Worm (Caenorhabditis elegans): ENCODE measurements around the gene B0252.8.
A peak's percentile ranks its signal among the peaks of the same experiment; 100 is the strongest.

Gene B0252.8

DNA sequence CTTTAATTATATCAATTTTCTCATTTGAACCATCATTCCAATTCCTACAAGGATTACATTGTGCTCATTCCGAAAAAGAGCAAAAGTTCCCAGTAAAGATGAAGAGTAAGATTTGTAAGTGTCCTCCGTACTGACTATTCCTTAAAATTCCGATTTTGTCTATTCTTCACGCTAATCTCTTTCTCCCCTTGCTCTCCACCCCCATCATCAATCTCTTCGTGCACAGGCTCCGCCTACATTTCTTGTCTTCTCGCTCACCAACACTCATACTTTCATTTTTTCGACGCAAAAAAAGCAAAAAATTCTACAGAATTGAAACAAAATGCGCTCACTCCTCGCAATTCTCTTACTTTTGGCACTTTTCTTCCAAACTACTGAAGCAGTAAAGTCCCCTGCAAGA is at the start of gene B0252.8:
Gene B0252.8 (plus strand): TSS at position 292 of the 400 bp plus-strand sequence.
- TF ChIP-seq him-1 (tag; optimal IDR thresholded peaks at IDR 0.05) = no peak
- TF ChIP-seq dao-5 (tag; optimal IDR thresholded peaks at IDR 0.05) = no peak
- TF ChIP-seq W03F9.2 (tag; optimal IDR thresholded peaks at IDR 0.05) = no peak

DNA sequence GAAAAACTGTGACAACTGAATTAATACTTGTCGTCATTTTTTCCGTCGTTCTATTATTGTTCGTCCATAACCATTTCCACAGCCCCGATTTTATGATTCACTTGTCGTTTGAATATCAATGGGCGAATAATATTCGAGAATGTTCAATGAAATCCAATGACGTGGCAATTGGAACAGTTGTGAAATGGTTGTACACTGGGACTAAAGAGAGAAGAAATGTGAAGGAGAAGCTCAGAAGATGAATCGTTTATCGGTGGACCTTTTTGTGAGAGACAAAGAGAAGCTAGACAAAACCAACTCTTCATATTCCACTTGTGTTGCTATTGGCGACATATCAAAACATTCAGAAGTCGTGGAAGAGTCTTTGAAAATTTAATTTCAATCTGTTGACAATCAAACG is 45.2 kb upstream of the B0252.8 start, which contains the start of gene clhm-1:
Gene clhm-1 (minus strand): TSS at position 207 of the 400 bp plus-strand sequence.
- no peak for TF ChIP-seq W03F9.2 (tag; optimal IDR thresholded peaks at IDR 0.05)
- no peak for TF ChIP-seq dao-5 (tag; optimal IDR thresholded peaks at IDR 0.05)
- TF ChIP-seq him-1 (tag; optimal IDR thresholded peaks at IDR 0.05) = no peak

DNA sequence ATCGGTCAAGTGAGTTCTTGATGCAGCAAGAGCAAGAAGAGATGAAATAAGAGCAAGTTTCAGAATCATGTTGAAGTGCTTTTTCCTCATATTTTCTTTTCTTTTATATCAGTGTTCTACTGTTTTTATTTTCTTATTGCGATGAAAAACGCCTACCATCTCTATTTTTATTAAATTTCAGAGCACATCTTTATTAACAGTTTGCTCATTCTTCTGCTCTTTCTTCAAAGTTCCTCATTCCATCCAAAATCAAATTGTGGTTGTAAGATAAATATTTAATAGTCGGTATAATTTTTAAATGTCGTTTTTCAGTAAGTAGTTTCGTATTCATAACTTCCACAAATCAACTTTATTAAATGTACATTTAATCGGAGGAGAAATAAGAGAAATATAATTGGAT is 43.5 kb upstream of the B0252.8 start, which contains the start of gene C44B7.5:
Gene C44B7.5 (minus strand): TSS at position 101 of the 400 bp plus-strand sequence.
- TF ChIP-seq dao-5 (tag; optimal IDR thresholded peaks at IDR 0.05) (no peak), W03F9.2 (tag; optimal IDR thresholded peaks at IDR 0.05) (no peak), him-1 (tag; optimal IDR thresholded peaks at IDR 0.05) (no peak)

DNA sequence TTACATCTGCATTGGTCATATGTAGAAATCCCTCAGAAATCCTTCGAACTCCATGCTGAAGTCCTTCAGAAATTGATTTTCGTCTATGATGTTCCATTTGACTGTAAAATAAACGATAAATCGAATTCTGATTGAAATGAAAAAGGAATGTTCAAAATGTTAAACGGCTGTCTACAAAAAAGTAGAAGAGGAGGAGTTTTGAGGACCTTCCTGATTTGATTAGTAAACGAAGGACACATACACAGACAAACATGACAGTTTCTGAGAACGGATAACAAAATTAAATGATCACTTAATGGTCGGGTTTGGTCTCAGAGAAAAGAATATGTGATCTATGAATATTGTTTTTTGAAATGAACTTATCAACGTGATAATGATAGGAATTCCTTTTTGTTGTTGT is 39.0 kb upstream of the B0252.8 start, which contains the start of gene slc-36.5:
Gene slc-36.5 (minus strand): TSS at position 101 of the 400 bp plus-strand sequence.
- TF ChIP-seq him-1 (tag; optimal IDR thresholded peaks at IDR 0.05) = no peak
- no peak for TF ChIP-seq W03F9.2 (tag; optimal IDR thresholded peaks at IDR 0.05)
- TF ChIP-seq dao-5 (tag; optimal IDR thresholded peaks at IDR 0.05) = no peak

DNA sequence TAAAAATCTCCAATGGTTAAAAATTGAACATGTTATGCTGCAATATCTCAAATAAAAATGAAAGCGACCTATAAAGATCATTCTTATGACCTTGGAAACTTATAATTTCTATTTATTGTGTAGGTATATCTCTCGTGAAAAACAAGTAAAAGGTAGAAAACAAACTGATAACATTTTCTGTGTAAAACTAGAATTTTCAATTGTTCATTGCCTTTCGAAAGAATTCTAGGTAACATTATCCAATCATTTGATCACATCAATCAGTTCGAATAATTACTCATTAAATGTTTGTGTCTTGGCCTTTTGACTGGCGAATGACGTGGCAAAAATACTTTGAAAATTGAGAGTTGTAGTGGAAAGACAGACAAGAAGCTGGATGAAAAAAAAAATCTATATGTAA is 38.1 kb upstream of the B0252.8 start:
- TF ChIP-seq W03F9.2 (tag; optimal IDR thresholded peaks at IDR 0.05) (no peak), dao-5 (tag; optimal IDR thresholded peaks at IDR 0.05) (no peak), him-1 (tag; optimal IDR thresholded peaks at IDR 0.05) (no peak)

DNA sequence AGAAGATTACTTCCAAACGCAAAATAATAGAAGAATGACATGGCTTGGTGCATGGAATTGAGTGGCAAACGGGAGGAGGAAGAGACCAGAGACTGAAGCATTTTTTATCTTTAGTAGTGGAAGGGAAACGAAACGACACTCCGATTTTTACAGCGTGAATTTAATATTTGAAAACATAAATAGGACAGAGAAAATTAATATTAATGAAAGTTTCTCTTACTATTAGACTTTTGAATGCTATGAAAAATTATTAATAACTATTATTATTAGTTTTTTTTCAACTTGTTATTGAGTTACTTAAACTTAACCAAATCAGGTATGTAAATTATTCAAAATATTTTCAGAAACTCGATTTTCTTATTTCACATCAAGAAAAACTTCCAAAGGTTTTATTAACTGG is 35.9 kb upstream of the B0252.8 start, which contains the start of gene C44B7.7:
Gene C44B7.7 (minus strand): TSS at position 101 of the 400 bp plus-strand sequence.
- TF ChIP-seq dao-5 (tag; optimal IDR thresholded peaks at IDR 0.05) (no peak), W03F9.2 (tag; optimal IDR thresholded peaks at IDR 0.05) (no peak), him-1 (tag; optimal IDR thresholded peaks at IDR 0.05) (no peak)

DNA sequence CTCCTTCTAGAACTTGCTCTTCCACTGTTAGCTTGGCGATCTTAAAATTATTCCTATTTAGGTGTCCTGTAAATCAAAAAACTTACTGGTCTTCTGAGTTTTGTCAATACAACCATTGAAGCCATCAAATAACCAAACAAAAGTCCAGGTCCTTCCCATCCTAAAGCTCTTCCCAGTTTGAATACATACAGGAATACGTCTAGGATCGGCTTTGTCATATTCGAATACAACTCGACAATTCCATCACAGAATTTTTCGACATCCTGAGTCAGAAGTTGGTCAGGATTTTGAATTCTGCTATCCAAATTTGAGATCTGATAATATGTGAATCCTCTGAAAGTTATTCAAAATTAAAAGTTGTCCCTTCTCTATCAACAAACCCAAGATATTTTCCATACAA is 33.6 kb upstream of the B0252.8 start:
- TF ChIP-seq him-1 (tag; optimal IDR thresholded peaks at IDR 0.05) (no peak), W03F9.2 (tag; optimal IDR thresholded peaks at IDR 0.05) (no peak), dao-5 (tag; optimal IDR thresholded peaks at IDR 0.05) (no peak)

DNA sequence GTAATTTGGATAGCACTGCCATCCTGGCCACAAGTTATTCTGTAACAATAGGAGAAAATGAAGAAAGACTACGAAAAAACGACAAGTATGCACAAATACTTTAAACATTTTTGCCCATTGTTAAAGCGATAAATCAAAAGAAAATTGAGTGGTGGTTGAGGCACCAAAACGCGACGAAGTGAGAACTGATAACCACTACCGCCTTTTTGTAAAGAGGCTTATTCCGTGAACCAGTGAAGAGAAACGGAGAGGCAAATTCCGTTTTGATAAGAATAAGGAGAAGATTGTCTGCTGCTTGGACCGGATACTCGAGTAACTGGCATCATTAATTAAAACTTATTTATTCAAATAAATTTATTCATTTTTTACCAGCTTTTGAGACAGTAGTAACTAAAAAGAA is 32.2 kb upstream of the B0252.8 start, which contains the start of gene pmp-1:
Gene pmp-1 (minus strand): TSS at position 39 of the 400 bp plus-strand sequence.
- TF ChIP-seq him-1 (tag; optimal IDR thresholded peaks at IDR 0.05) = no peak
- no peak for TF ChIP-seq W03F9.2 (tag; optimal IDR thresholded peaks at IDR 0.05)
- TF ChIP-seq dao-5 (tag; optimal IDR thresholded peaks at IDR 0.05) = no peak

DNA sequence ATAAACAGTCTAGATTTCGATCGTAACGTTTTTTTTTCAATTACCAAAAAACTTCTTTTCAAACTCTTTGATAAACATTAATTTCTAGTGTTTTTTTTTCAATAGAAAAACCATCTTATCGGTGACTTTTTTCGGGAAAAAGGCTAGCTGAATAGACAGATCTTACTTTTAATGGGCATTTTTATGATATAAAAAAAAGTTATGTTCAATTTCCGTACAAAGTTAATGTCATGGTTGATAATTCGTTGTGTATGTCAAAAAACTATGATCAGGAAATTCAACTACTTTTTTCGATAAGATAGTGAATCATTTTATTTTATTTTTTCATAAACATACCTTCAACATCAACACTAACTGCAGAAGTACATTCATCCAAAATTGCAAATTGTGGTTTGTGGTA is 31.4 kb upstream of the B0252.8 start:
- TF ChIP-seq him-1 (tag; optimal IDR thresholded peaks at IDR 0.05) = no peak

DNA sequence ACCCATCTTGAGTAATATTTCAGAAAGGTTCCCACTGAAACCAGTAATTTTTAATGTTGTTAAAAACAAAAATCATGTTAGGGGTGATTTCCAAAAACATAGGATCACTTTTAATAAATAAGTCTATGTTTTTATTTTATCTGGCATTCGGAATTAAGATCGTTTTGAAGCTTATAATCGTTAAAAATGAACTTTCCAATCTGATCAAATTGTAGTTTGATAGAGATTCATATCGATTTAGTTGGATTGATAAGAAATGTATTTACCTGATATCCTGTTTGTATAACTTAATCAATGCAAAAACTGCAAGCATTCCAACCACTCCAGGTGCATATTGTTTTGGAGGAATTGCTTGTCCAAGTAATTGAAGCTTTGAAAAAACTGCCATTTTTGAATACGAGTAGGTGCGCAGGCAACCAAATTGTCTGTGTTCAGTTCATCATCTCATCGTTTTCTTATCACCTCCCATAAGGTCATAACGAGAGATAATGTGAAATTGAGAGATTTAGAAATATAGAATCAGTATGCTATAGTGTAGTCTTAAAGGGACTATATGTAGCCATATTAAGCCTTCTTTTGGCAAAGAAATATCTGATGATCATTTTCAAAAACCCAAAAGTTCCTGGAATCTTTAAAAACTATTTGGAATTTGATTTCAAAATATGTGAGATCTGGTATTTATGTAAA is 28.5 kb upstream of the B0252.8 start, which contains the start of gene pmp-2:
Gene pmp-2 (minus strand): TSS at position 487 of the 687 bp plus-strand sequence.
- TF ChIP-seq dao-5 (tag; optimal IDR thresholded peaks at IDR 0.05) (no peak), W03F9.2 (tag; optimal IDR thresholded peaks at IDR 0.05) (no peak), him-1 (tag; optimal IDR thresholded peaks at IDR 0.05) (no peak)

DNA sequence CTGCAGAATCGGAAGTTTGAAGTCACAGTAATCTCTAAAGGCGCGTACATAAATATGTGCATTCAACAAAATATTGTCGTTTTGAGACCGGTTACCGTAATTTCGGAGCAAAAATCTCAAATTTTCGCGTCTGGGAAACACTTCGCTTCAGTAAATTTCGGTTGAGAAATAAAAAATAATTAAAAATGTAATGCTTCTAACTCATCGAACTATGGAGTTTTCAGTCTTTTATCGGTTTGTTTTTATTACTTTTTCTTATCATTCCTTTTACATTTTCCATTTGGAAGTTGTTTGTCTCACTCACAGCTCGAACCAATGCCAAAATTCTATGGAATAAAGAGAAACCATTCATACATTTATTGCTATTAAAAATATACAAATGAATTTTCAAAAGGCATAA is 27.8 kb upstream of the B0252.8 start:
- TF ChIP-seq W03F9.2 (tag; optimal IDR thresholded peaks at IDR 0.05) = peak; percentile 37
- TF ChIP-seq dao-5 (tag; optimal IDR thresholded peaks at IDR 0.05) = no peak
- TF ChIP-seq him-1 (tag; optimal IDR thresholded peaks at IDR 0.05) = peak; percentile 11

DNA sequence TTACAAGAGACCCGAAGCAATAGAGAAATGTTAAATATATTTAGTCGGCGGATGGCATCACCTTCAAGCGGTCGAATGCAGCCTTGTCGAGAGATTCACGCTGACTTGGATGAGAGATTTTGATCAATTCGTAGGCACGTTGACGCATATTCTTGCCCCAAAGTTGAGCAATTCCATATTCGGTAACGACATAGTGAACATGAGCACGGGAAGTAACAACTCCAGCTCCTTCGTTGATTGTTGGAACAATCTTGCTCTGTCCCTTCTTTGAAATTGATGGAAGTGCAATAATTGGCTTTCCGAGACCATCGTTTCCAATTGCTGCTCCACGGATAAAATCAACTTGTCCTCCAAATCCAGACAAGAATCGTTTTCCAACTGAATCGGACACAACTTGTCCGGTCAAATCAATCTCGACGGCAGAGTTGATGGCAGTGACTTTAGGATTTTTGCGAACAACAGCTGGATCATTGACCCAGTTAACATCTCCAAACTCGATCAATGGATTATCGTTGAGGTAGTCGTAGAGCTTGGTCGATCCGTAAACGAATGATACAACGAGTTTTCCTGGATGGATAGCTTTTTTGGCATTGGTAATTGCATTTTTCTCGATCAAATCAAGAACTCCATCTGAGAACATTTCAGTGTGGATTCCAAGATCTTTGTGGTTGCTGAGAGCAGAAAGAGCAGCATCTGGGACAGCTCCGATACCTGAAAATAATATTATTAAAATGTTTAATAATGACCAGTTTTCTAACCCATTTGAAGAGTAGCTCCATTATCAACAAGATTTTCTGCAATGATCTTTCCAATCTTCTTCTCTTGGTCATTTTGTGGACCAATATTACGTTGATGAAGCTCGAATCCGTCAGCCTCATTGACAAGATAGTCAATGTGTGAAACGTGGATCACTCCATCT is 27.0 kb upstream of the B0252.8 start:
- no peak for TF ChIP-seq W03F9.2 (tag; optimal IDR thresholded peaks at IDR 0.05)
- TF ChIP-seq him-1 (tag; optimal IDR thresholded peaks at IDR 0.05) = no peak
- no peak for TF ChIP-seq dao-5 (tag; optimal IDR thresholded peaks at IDR 0.05)

DNA sequence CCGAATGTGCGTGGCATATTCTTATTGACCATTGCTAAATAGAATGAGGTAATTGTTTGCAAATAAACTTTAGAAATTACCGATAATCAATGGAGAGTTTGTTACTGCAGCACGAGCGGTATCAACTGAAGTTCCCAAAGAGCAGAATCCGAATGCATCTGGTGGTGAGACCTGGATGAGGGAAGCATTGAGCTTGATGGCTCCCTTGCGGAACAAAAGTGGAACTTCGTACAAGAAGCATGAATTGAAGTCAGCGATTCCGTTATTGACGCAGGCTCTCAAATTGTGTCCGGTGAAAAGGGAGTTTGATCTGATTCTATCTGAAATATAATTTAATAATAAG is 26.4 kb upstream of the B0252.8 start:
- TF ChIP-seq him-1 (tag; optimal IDR thresholded peaks at IDR 0.05) (no peak), dao-5 (tag; optimal IDR thresholded peaks at IDR 0.05) (no peak), W03F9.2 (tag; optimal IDR thresholded peaks at IDR 0.05) (no peak)

DNA sequence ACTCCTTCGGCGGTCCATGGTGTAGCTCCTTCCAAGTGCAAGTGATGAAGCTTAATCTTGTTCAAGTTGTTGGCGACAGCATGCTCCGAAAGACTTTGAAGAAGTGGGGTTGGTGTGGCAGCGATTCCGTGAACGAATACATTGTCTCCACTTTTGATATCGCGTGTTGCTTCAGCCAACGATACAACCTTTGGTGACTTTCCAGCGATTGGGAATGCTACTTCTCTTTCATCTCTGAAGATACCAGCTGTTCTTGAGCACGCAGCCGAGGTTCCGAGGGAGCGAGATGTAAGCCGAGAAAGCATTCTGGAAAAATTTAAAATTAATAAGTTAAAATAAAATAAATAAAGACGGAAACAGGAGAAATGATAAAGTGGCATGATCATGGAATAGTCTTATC is 25.9 kb upstream of the B0252.8 start, which contains the start of gene acer-1:
Gene acer-1 (minus strand): TSS at position 306 of the 400 bp plus-strand sequence.
- no peak for TF ChIP-seq dao-5 (tag; optimal IDR thresholded peaks at IDR 0.05)
- no peak for TF ChIP-seq him-1 (tag; optimal IDR thresholded peaks at IDR 0.05)
- TF ChIP-seq W03F9.2 (tag; optimal IDR thresholded peaks at IDR 0.05) = no peak

All from whole organism, L4/young adult.